Fruit fly (Drosophila melanogaster) whole organism, prepupa: Measurements from ENCODE around the gene CG34007.

Source experiments
- CG10631 ChIP-seq: fragments of 200-800 bp; sonication (Bioruptor generic); optimal IDR thresholded peaks from 2 replicates; lab custom pipeline; 2016; ENCODE audit warnings: missing biosample characterization, missing genetic modification characterization
- CG16779 ChIP-seq: fragments of 200-800 bp; sonication (Bioruptor generic); optimal IDR thresholded peaks from 3 replicates; lab custom pipeline; 2017; ENCODE audit warnings: missing biosample characterization, mild to moderate bottlenecking, missing genetic modification characterization
- CG31627 ChIP-seq: fragments of 200-800 bp; sonication (Bioruptor generic); optimal IDR thresholded peaks from 3 replicates; lab custom pipeline; 2016; ENCODE audit warnings: missing biosample characterization, missing genetic modification characterization
- CG34406 ChIP-seq: fragments of 200-800 bp; sonication (Bioruptor generic); optimal IDR thresholded peaks from 3 replicates; lab custom pipeline; 2016; ENCODE audit warnings: missing biosample characterization, missing genetic modification characterization
- CG6854 ChIP-seq: fragments of 200-800 bp; sonication (Bioruptor generic); optimal IDR thresholded peaks from 2 replicates; lab custom pipeline; 2017; ENCODE audit warnings: missing biosample characterization, mild to moderate bottlenecking, missing genetic modification characterization
- Ets96B ChIP-seq: fragments of 200-800 bp; optimal IDR thresholded peaks from 2 replicates; lab custom pipeline; 2019; ENCODE audit warnings: missing biosample characterization, mild to moderate bottlenecking, missing genetic modification characterization, moderate library complexity
- Hr4 ChIP-seq: fragments of 200-800 bp; sonication (Bioruptor generic); optimal IDR thresholded peaks from 3 replicates; lab custom pipeline; 2016; ENCODE audit warnings: missing biosample characterization, missing genetic modification characterization
- Sox14 ChIP-seq: fragments of 200-800 bp; sonication (Bioruptor generic); optimal IDR thresholded peaks from 3 replicates; lab custom pipeline; 2016; ENCODE audit warnings: missing biosample characterization, missing genetic modification characterization
- Sox15 ChIP-seq: fragments of 200-800 bp; sonication (Bioruptor generic); optimal IDR thresholded peaks from 3 replicates; lab custom pipeline; 2016; ENCODE audit warnings: missing biosample characterization, missing genetic modification characterization
- pdm3 ChIP-seq: fragments of 200-800 bp; sonication (Bioruptor generic); optimal IDR thresholded peaks from 3 replicates; lab custom pipeline; 2016; ENCODE audit warnings: missing biosample characterization, missing genetic modification characterization
- ss ChIP-seq, 2 experiments: fragments of 200-800 bp; sonication (Bioruptor generic); optimal IDR thresholded peaks; 2 replicates in 1 of 2; 3 replicates in 1 of 2; lab custom pipeline; 2017 to 2018; ENCODE audit warnings: mild to moderate bottlenecking in 2 of 2, missing biosample characterization in 2 of 2, missing genetic modification characterization in 2 of 2, moderate library complexity in 1 of 2
- vri ChIP-seq: fragments of 200-800 bp; sonication (Bioruptor generic); optimal IDR thresholded peaks from 3 replicates; lab custom pipeline; 2016; ENCODE audit warnings: missing biosample characterization, mild to moderate bottlenecking, missing genetic modification characterization

DNA sequence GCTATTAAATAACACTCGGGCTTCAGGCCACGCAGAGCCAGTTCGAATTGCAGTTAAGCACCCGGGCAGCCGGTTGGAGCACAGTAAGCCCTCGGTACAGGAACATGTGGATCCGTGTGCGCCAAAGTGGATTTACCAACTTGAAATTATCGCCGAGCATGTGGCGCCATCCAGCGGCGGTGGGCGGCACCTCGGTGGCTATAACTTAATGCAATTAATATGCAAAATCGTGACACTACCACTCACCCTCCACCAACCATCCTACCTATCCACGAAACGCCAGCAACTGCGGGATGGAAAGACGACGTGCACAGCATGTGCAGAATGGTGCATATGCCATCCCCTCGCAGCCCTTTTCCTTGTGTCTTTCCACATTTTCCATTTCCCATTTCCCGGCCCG, 6.7 kb upstream of the CG34007 start:
- TF ChIP-seq pdm3 (GFP tag; lab: Kevin White, UChicago) (no peak), Hr4 (GFP tag; lab: Kevin White, UChicago) (no peak), CG34406 (GFP tag; lab: Kevin White, UChicago) (no peak), Ets96B (tag; lab: Kevin White, UChicago) (no peak), CG10631 (GFP tag; lab: Kevin White, UChicago) (no peak), CG6854 (GFP tag; lab: Kevin White, UChicago) (no peak), ss (GFP tag; optimal IDR thresholded peaks at IDR 0.05; lab: Kevin White, UChicago) (no peak), CG31627 (GFP tag; lab: Kevin White, UChicago) (no peak), Sox15 (GFP tag; lab: Kevin White, UChicago) (no peak), vri (GFP tag; lab: Kevin White, UChicago) (no peak), CG16779 (tag; lab: Kevin White, UChicago) (no peak), Sox14 (no peak)
